Fruit fly (Drosophila melanogaster) whole organism, wandering third instar larva: ENCODE measurements around the gene CG12538.

Experiments
- Abd-B ChIP-seq: fragments of >200 bp; optimal IDR thresholded peaks from 2 replicates; lab custom pipeline; 2017; ENCODE audit warnings: missing biosample characterization, missing genetic modification characterization
- Hnf4 ChIP-seq: fragments of 200-800 bp; sonication (Bioruptor generic); optimal IDR thresholded peaks from 2 replicates; lab custom pipeline; 2016; ENCODE audit warnings: missing biosample characterization, mild to moderate bottlenecking, missing genetic modification characterization
- OdsH ChIP-seq: fragments of 200-800 bp; sonication (Bioruptor generic); optimal IDR thresholded peaks from 2 replicates; lab custom pipeline; 2016; ENCODE audit warnings: missing biosample characterization, mild to moderate bottlenecking, missing genetic modification characterization
- dsf ChIP-seq: sonication (Bioruptor generic); optimal IDR thresholded peaks from 2 replicates; lab custom pipeline; 2016; ENCODE audit warnings: missing biosample characterization, missing genetic modification characterization, borderline replicate concordance
- ey ChIP-seq: fragments of 200-800 bp; sonication (Bioruptor generic); optimal IDR thresholded peaks from 2 replicates; lab custom pipeline; 2016; ENCODE audit warnings: missing biosample characterization, missing genetic modification characterization
- fru ChIP-seq: fragments of 200-800 bp; sonication (Bioruptor generic); optimal IDR thresholded peaks from 3 replicates; lab custom pipeline; 2016; ENCODE audit warnings: missing biosample characterization, mild to moderate bottlenecking, missing genetic modification characterization
- pan ChIP-seq: fragments of >200 bp; optimal IDR thresholded peaks from 2 replicates; lab custom pipeline; 2017
- psq ChIP-seq: fragments of 200-800 bp; sonication (Bioruptor generic); optimal IDR thresholded peaks from 3 replicates; lab custom pipeline; 2017; ENCODE audit warnings: missing biosample characterization, mild to moderate bottlenecking, missing genetic modification characterization, moderate library complexity
- rgr ChIP-seq: fragments of 200-800 bp; sonication (Bioruptor generic); optimal IDR thresholded peaks from 3 replicates; lab custom pipeline; 2016; ENCODE audit warnings: missing biosample characterization, mild to moderate bottlenecking, missing genetic modification characterization
- sage ChIP-seq: fragments of 200-800 bp; sonication (Bioruptor generic); optimal IDR thresholded peaks from 2 replicates; lab custom pipeline; 2016; ENCODE audit warnings: missing biosample characterization, mild to moderate bottlenecking, missing genetic modification characterization
- woc ChIP-seq: sonication (Bioruptor generic); optimal IDR thresholded peaks from 2 replicates; lab custom pipeline; 2016; ENCODE audit warnings: missing biosample characterization, mild to moderate bottlenecking, missing genetic modification characterization

- TF ChIP-seq rgr (GFP tag; lab: Kevin White, UChicago) (no peak), fru (GFP tag; lab: Kevin White, UChicago) (no peak), psq (GFP tag; lab: Kevin White, UChicago) (no peak), ey (no peak), Abd-B (GFP tag; lab: Kevin White, UChicago) (no peak), dsf (GFP tag; lab: Kevin White, UChicago) (no peak), Hnf4 (no peak), woc (GFP tag; lab: Kevin White, UChicago) (no peak), sage (no peak), pan (lab: Kevin White, UChicago) (no peak), OdsH (no peak)
Measured at dm6 chr3R:13549515-13549914, 26.2 kb upstream of the CG12538 start.
